Fruit fly (Drosophila melanogaster) Kc167 (cell line): ENCODE results near the gene CG15544.

Experiments used
- Myc ChIP-seq: fragments of >200 bp; optimal IDR thresholded peaks from 2 replicates; lab custom pipeline; 2017; ENCODE audit warnings: missing external identifiers
- Sin3A ChIP-seq: fragments of >200 bp; optimal IDR thresholded peaks from 2 replicates; lab custom pipeline; 2018; ENCODE audit warnings: missing external identifiers
- h ChIP-seq: fragments of >200 bp; optimal IDR thresholded peaks from 3 replicates; lab custom pipeline; 2018; ENCODE audit warnings: missing external identifiers
- insv ChIP-seq: fragments of >200 bp; optimal IDR thresholded peaks from 3 replicates; lab custom pipeline; 2018; ENCODE audit warnings: missing external identifiers
- psq ChIP-seq: fragments of >200 bp; optimal IDR thresholded peaks from 2 replicates; lab custom pipeline; 2017; ENCODE audit warnings: missing external identifiers
- ttk ChIP-seq: sonication (Bioruptor generic); optimal IDR thresholded peaks from 2 replicates; lab custom pipeline; 2017; ENCODE audit warnings: missing external identifiers

- no peak for TF ChIP-seq h (lab: Kevin White, UChicago)
- TF ChIP-seq psq (lab: Kevin White, UChicago), result no peak
- TF ChIP-seq insv (lab: Kevin White, UChicago), result no peak
- TF ChIP-seq Myc (lab: Kevin White, UChicago), result no peak
- no peak for TF ChIP-seq Sin3A (lab: Kevin White, UChicago)
- TF ChIP-seq ttk, result no peak
These were observed 16.1 kb downstream of the CG15544 start for dm6 chr3R:30843709-30844108.
